Fruit fly (Drosophila melanogaster) S2 (cell line): ENCODE data around the gene Acp98AB.
A peak's percentile ranks its signal among the peaks of the same experiment; 100 is the strongest.

Source experiments
- CG8478 ChIP-seq: fragments of >200 bp; optimal IDR thresholded peaks from 2 replicates; lab custom pipeline; 2018
- CTCF ChIP-seq, 2 experiments: fragments of >200 bp; optimal IDR thresholded peaks; 2 replicates each; lab custom pipeline; 2018

DNA sequence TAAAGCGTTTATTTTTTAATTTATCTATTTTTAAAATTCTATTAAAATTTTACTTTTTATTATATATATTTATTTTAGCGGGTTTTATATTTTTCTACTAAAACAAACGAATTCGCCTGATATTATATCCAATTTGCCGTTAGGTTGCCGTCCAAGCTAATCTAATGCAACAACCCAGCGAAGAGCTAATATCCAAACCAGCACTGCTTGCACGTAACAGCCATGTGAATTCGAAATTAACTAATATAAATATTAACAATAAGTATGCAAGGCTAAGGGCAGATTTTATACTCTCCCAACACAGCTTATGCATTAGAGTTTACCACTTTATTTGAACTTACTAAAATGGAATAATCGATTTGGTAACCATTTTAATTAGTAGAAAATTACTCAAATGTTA, 43.0 kb upstream of the Acp98AB start:
- TF ChIP-seq CTCF (optimal IDR thresholded peaks at IDR 0.05; lab: Kevin White, UChicago) (peak in 1 of 2 experiments; percentile 44), CG8478 (no peak)
